Worm (Caenorhabditis elegans): Measurements from ENCODE around the gene W02G9.4.

W02G9.4 gene

ce11 chrV:2684227-2684626 is 17.5 kb downstream of the W02G9.4 start:
- TF ChIP-seq nfya-1 (tag; optimal IDR thresholded peaks at IDR 0.05), result no peak
- TF ChIP-seq pax-1 (tag; optimal IDR thresholded peaks at IDR 0.05), result no peak
- no peak for TF ChIP-seq hlh-30 (tag; optimal IDR thresholded peaks at IDR 0.05; ENCODE audit: insufficient read depth)
- no peak for TF ChIP-seq ceh-19 (GFP tag; optimal IDR thresholded peaks at IDR 0.05)
- TF ChIP-seq hlh-13 (GFP tag; optimal IDR thresholded peaks at IDR 0.05), result no peak
- no peak for TF ChIP-seq unc-55 (GFP tag; optimal IDR thresholded peaks at IDR 0.05)
- TF ChIP-seq T23F11.4 (GFP tag; optimal IDR thresholded peaks at IDR 0.05), result no peak
- TF ChIP-seq npax-4 (tag; optimal IDR thresholded peaks at IDR 0.05), result no peak
- TF ChIP-seq ceh-14 (tag; optimal IDR thresholded peaks at IDR 0.05), result no peak
- no peak for TF ChIP-seq hlh-8 (tag; optimal IDR thresholded peaks at IDR 0.05)
- no peak for TF ChIP-seq fax-1 (tag; optimal IDR thresholded peaks at IDR 0.05)
- TF ChIP-seq sox-2 (GFP tag; IDR thresholded peaks at IDR 0.05), result no peak

- TF ChIP-seq ceh-18 (tag; optimal IDR thresholded peaks at IDR 0.05) (no peak), unc-42 (tag; optimal IDR thresholded peaks at IDR 0.05) (no peak), unc-55 (GFP tag; optimal IDR thresholded peaks at IDR 0.05) (no peak), elt-4 (tag; optimal IDR thresholded peaks at IDR 0.05) (no peak), fkh-6 (tag; optimal IDR thresholded peaks at IDR 0.05) (no peak), C08G9.2 (tag; optimal IDR thresholded peaks at IDR 0.05) (no peak), pax-1 (tag; optimal IDR thresholded peaks at IDR 0.05) (no peak), unc-3 (GFP tag; conservative IDR thresholded peaks at IDR 0.05) (no peak), unc-3 (tag; optimal IDR thresholded peaks at IDR 0.05) (no peak), ceh-34 (tag; optimal IDR thresholded peaks at IDR 0.05) (no peak)
Observed at ce11 chrV:2688562-2688961, 21.9 kb downstream of the W02G9.4 start.

ce11 chrV:2690478-2690877 is 23.8 kb downstream of the W02G9.4 start:
- no peak for TF ChIP-seq ceh-24 (tag; optimal IDR thresholded peaks at IDR 0.05)
- TF ChIP-seq npax-4 (tag; optimal IDR thresholded peaks at IDR 0.05), result no peak
- TF ChIP-seq pag-3 (tag; optimal IDR thresholded peaks at IDR 0.05; ENCODE audit: borderline replicate concordance), result no peak
- no peak for TF ChIP-seq fkh-6 (tag; optimal IDR thresholded peaks at IDR 0.05)
- TF ChIP-seq dve-1 (tag; optimal IDR thresholded peaks at IDR 0.05), result no peak
- no peak for TF ChIP-seq nfya-1 (tag; optimal IDR thresholded peaks at IDR 0.05)
- TF ChIP-seq pha-2 (tag; optimal IDR thresholded peaks at IDR 0.05), result no peak
- no peak for TF ChIP-seq F13H6.1 (tag; optimal IDR thresholded peaks at IDR 0.05)

ce11 chrV:2690948-2691347 is 24.2 kb downstream of the W02G9.4 start:
- no peak for TF ChIP-seq ceh-9 (tag; optimal IDR thresholded peaks at IDR 0.05)
- no peak for TF ChIP-seq ceh-6 (GFP tag; optimal IDR thresholded peaks at IDR 0.05)
- no peak for TF ChIP-seq ztf-16 (tag; optimal IDR thresholded peaks at IDR 0.05)
- no peak for TF ChIP-seq syd-9 (tag; optimal IDR thresholded peaks at IDR 0.05)
- TF ChIP-seq unc-86 (tag; optimal IDR thresholded peaks at IDR 0.05), result no peak
- TF ChIP-seq sdc-2 (tag; optimal IDR thresholded peaks at IDR 0.05), result no peak
- TF ChIP-seq che-1 (tag; optimal IDR thresholded peaks at IDR 0.05), result no peak
- no peak for TF ChIP-seq F13H6.1 (tag; optimal IDR thresholded peaks at IDR 0.05)
- TF ChIP-seq T23F11.4 (GFP tag; optimal IDR thresholded peaks at IDR 0.05), result no peak
- no peak for TF ChIP-seq gmeb-2 (tag; optimal IDR thresholded peaks at IDR 0.05)
- no peak for TF ChIP-seq tbx-7 (tag; optimal IDR thresholded peaks at IDR 0.05)
- no peak for TF ChIP-seq ceh-31 (tag; optimal IDR thresholded peaks at IDR 0.05)
- no peak for TF ChIP-seq ceh-18 (tag; optimal IDR thresholded peaks at IDR 0.05)
- no peak for TF ChIP-seq nfya-1 (tag; optimal IDR thresholded peaks at IDR 0.05)
- TF ChIP-seq pha-4 (tag; optimal IDR thresholded peaks at IDR 0.05), result no peak
- TF ChIP-seq ceh-24 (tag; optimal IDR thresholded peaks at IDR 0.05), result no peak
- TF ChIP-seq tbx-2 (tag; optimal IDR thresholded peaks at IDR 0.05), result no peak
- TF ChIP-seq Y22D7AL.16 (tag; optimal IDR thresholded peaks at IDR 0.05), result no peak
- TF ChIP-seq unc-55 (GFP tag; optimal IDR thresholded peaks at IDR 0.05), result no peak
